Worm (Caenorhabditis elegans) whole organism, young adult: ENCODE data around the gene Y82E9BR.14.

Experiments
- Y67H2A.10 ChIP-seq: fragments of 200-800 bp; sonication (Bioruptor generic); conservative IDR thresholded peaks from 2 replicates; pipeline ENCODE4 v1.3.6; 2022; ENCODE audit warnings: missing genetic modification reagents, missing genetic modification characterization, missing compliant biosample characterization
- ama-1 ChIP-seq, 3 experiments: fragments of 150-350 bp in 1 of 3; sonication (generic microtip) in 2 of 3; optimal IDR thresholded peaks; 2 replicates each; lab custom pipeline; 2014 to 2018; ENCODE audit warnings: missing biosample characterization in 2 of 3, missing genetic modification characterization in 2 of 3, missing genetic modification reagents in 2 of 3
- bed-1 ChIP-seq: fragments of 200-800 bp; sonication (Bioruptor generic); IDR thresholded peaks from 2 replicates; pipeline ENCODE4 v1.3.6; 2022; ENCODE audit warnings: missing genetic modification reagents, missing genetic modification characterization, missing compliant biosample characterization
- ceh-100 ChIP-seq: fragments of 200-800 bp; sonication (Bioruptor generic); IDR thresholded peaks from 2 replicates; pipeline ENCODE4 v1.3.6; 2022; ENCODE audit warnings: missing genetic modification reagents, missing genetic modification characterization, missing compliant biosample characterization
- ceh-91 ChIP-seq: fragments of 200-800 bp; sonication (Bioruptor generic); IDR thresholded peaks from 2 replicates; pipeline ENCODE4 v1.3.6; 2022; ENCODE audit warnings: missing genetic modification reagents, missing genetic modification characterization, missing compliant biosample characterization
- nfya-1 ChIP-seq: sonication (generic microtip); optimal IDR thresholded peaks from 2 replicates; lab custom pipeline; 2017; ENCODE audit warnings: antibody characterized with exemption, missing compliant biosample characterization, missing genetic modification characterization, borderline replicate concordance; ENCODE audit not compliant: insufficient read depth
- nhr-90 ChIP-seq: sonication (generic microtip); optimal IDR thresholded peaks from 2 replicates; lab custom pipeline; 2016; ENCODE audit warnings: missing genotype, mild to moderate bottlenecking, missing genetic modification characterization, missing compliant biosample characterization
- rec-8 ChIP-seq, 2 experiments: sonication (generic microtip); optimal IDR thresholded peaks; 2 replicates each; lab custom pipeline; 2016; ENCODE audit warnings: mild to moderate bottlenecking in 2 of 2, missing genetic modification characterization in 2 of 2, missing genetic modification reagents in 2 of 2, missing genotype in 2 of 2, missing biosample characterization in 1 of 2, missing compliant biosample characterization in 1 of 2, moderate library complexity in 1 of 2
- snpc-4 ChIP-seq, 5 experiments: fragments of 150-350 bp in 1 of 5; sonication (generic microtip) in 4 of 5; optimal IDR thresholded peaks; 2 replicates each; lab custom pipeline; 2014 to 2018; ENCODE audit warnings: missing genetic modification characterization in 5 of 5, missing biosample characterization in 3 of 5, antibody characterized with exemption in 2 of 5, mild to moderate bottlenecking in 2 of 5, missing compliant biosample characterization in 2 of 5, missing genotype in 2 of 5, moderate library complexity in 2 of 5, missing genetic modification reagents in 1 of 5

- TF ChIP-seq snpc-4 (GFP tag; optimal IDR thresholded peaks at IDR 0.05; lab: Kevin White, UChicago) (no peak), snpc-4 (tag; optimal IDR thresholded peaks at IDR 0.05; lab: Kevin White, UChicago) (no peak), bed-1 (GFP tag; lab: Robert Waterston, UW) (no peak), nfya-1 (tag; lab: Kevin White, UChicago) (no peak), ceh-91 (GFP tag; lab: Robert Waterston, UW) (no peak), ceh-100 (GFP tag; lab: Robert Waterston, UW) (no peak), ama-1 (optimal IDR thresholded peaks at IDR 0.05; lab: Kevin White, UChicago) (no peak), ama-1 (GFP tag; optimal IDR thresholded peaks at IDR 0.05; lab: Kevin White, UChicago) (no peak), Y67H2A.10 (GFP tag; lab: Robert Waterston, UW) (no peak), nhr-90 (tag; lab: Kevin White, UChicago) (no peak), rec-8 (tag; optimal IDR thresholded peaks at IDR 0.05; lab: Kevin White, UChicago) (no peak)
Observed at ce11 chrIII:1446747-1447146, 32.8 kb upstream of the Y82E9BR.14 start.
